Fruit fly (Drosophila melanogaster) whole organism, adult: ENCODE data around the gene GILT2.

Experiments
- Crg-1 ChIP-seq: fragments of 200-800 bp; sonication (Bioruptor generic); optimal IDR thresholded peaks from 2 replicates; lab custom pipeline; 2016; ENCODE audit warnings: missing biosample characterization, missing genetic modification characterization
- Hr96 ChIP-seq: fragments of 200-800 bp; sonication (Bioruptor generic); optimal IDR thresholded peaks from 2 replicates; lab custom pipeline; 2016; ENCODE audit warnings: missing biosample characterization, missing genetic modification characterization
- cic ChIP-seq: fragments of 200-800 bp; sonication (Bioruptor generic); optimal IDR thresholded peaks from 2 replicates; lab custom pipeline; 2017; ENCODE audit warnings: missing biosample characterization, mild to moderate bottlenecking, missing genetic modification characterization, moderate library complexity
- ovo ChIP-seq: fragments of 200-800 bp; sonication (Bioruptor generic); optimal IDR thresholded peaks from 2 replicates; lab custom pipeline; 2016; ENCODE audit warnings: missing biosample characterization, missing genetic modification characterization
- tj ChIP-seq: fragments of 200-800 bp; sonication (Bioruptor generic); optimal IDR thresholded peaks from 3 replicates; lab custom pipeline; 2017; ENCODE audit warnings: missing biosample characterization, mild to moderate bottlenecking, missing genetic modification characterization, moderate library complexity

DNA sequence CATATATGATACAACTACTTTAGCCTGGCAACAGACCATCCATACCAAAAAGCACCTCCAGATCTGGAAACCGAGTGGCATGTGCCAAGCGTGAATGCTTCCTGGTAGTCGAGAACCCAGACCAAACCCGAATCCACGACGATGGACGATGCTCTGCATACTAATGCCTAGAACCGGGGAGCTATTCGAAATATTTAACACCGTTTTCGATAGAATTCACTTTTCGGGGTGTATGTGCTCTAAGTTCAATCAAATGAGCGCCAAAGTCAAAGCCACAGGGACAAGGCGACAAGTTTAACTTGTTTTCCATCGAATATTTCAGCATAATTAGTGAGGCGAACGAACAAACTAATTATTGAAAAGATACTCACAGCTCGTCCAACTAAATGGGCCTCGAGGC, 15.9 kb upstream of the GILT2 start:
- TF ChIP-seq tj (no peak), Crg-1 (GFP tag; lab: Kevin White, UChicago) (no peak), cic (GFP tag; lab: Kevin White, UChicago) (no peak), Hr96 (GFP tag; lab: Kevin White, UChicago) (no peak), ovo (GFP tag; lab: Kevin White, UChicago) (no peak)
